Worm (Caenorhabditis elegans) whole organism, L4/young adult: ENCODE measurements around the gene asp-7.

ENCODE experiments used
- W03F9.2 ChIP-seq: fragments of 150-350 bp; optimal IDR thresholded peaks from 2 replicates; lab custom pipeline; 2014; ENCODE audit warnings: missing biosample characterization, missing genetic modification characterization
- dao-5 ChIP-seq: sonication (generic microtip); optimal IDR thresholded peaks from 2 replicates; lab custom pipeline; 2016; ENCODE audit warnings: missing genotype, missing genetic modification characterization, moderate library complexity, missing compliant biosample characterization

ce11 chrV:3017930-3018329 lies 10.2 kb upstream of the asp-7 start:
- TF ChIP-seq W03F9.2 (tag; lab: Kevin White, UChicago) = no peak
- TF ChIP-seq dao-5 (tag; lab: Kevin White, UChicago) = no peak
